Fruit fly (Drosophila melanogaster) whole organism, wandering third instar larva: ENCODE data around the gene VhaAC39-2.

Experiments used
- CG9705 ChIP-seq: fragments of 200-800 bp; sonication (Bioruptor generic); optimal IDR thresholded peaks from 2 replicates; lab custom pipeline; 2018; ENCODE audit warnings: missing biosample characterization, mild to moderate bottlenecking, missing genetic modification characterization
- CrebA ChIP-seq: fragments of 200-800 bp; sonication (Bioruptor generic); optimal IDR thresholded peaks from 2 replicates; lab custom pipeline; 2016; ENCODE audit warnings: missing biosample characterization, mild to moderate bottlenecking, missing genetic modification characterization, borderline replicate concordance
- Dif ChIP-seq: fragments of 200-275, 200-300 bp; sonication (Bioruptor generic); optimal IDR thresholded peaks from 2 replicates; lab custom pipeline; 2018; ENCODE audit warnings: missing biosample characterization, missing genetic modification characterization; ENCODE audit not compliant: partially characterized antibody
- GATAd ChIP-seq: sonication (Bioruptor generic); optimal IDR thresholded peaks from 2 replicates; lab custom pipeline; 2016; ENCODE audit warnings: missing biosample characterization, missing genetic modification characterization
- HLH106 ChIP-seq: fragments of 200-800 bp; optimal IDR thresholded peaks from 3 replicates; lab custom pipeline; 2019; ENCODE audit warnings: missing biosample characterization, mild to moderate bottlenecking, missing genetic modification characterization, moderate library complexity
- Hr83 ChIP-seq: fragments of 200-300 bp; sonication (Bioruptor generic); optimal IDR thresholded peaks from 2 replicates; lab custom pipeline; 2016; ENCODE audit warnings: missing biosample characterization, mild to moderate bottlenecking, missing genetic modification characterization, moderate library complexity; ENCODE audit not compliant: poor library complexity, severe bottlenecking
- Jra ChIP-seq: sonication (Bioruptor generic); optimal IDR thresholded peaks from 2 replicates; lab custom pipeline; 2016; ENCODE audit warnings: missing biosample characterization, missing genetic modification characterization
- Myc ChIP-seq: fragments of >200 bp; optimal IDR thresholded peaks from 2 replicates; lab custom pipeline; 2017
- N ChIP-seq: fragments of >200 bp; optimal IDR thresholded peaks from 2 replicates; lab custom pipeline; 2018; ENCODE audit warnings: missing biosample characterization, missing external identifiers, missing genetic modification characterization
- Rel ChIP-seq, 2 experiments: fragments of 200-800 bp; sonication (Bioruptor generic) in 1 of 2; optimal IDR thresholded peaks; 2 replicates in 1 of 2; 3 replicates in 1 of 2; lab custom pipeline; 2016 to 2019; ENCODE audit warnings: mild to moderate bottlenecking in 2 of 2, missing biosample characterization in 2 of 2, missing genetic modification characterization in 2 of 2, moderate library complexity in 1 of 2
- Sp1 ChIP-seq: fragments of 200-800 bp; sonication (Bioruptor generic); optimal IDR thresholded peaks from 3 replicates; lab custom pipeline; 2019; ENCODE audit warnings: missing biosample characterization, mild to moderate bottlenecking, missing genetic modification characterization, moderate library complexity
- Vsx2 ChIP-seq: fragments of 200-300, 225-300 bp; sonication (Bioruptor generic); optimal IDR thresholded peaks from 2 replicates; lab custom pipeline; 2018; ENCODE audit warnings: missing biosample characterization, missing genetic modification characterization; ENCODE audit not compliant: partially characterized antibody
- br ChIP-seq: fragments of 200-800 bp; sonication (Bioruptor generic); optimal IDR thresholded peaks from 2 replicates; lab custom pipeline; 2016; ENCODE audit warnings: missing biosample characterization, missing genetic modification characterization
- brk ChIP-seq: fragments of 200-800 bp; sonication (Bioruptor generic); optimal IDR thresholded peaks from 2 replicates; lab custom pipeline; 2016; ENCODE audit warnings: missing biosample characterization, mild to moderate bottlenecking, missing genetic modification characterization
- dl ChIP-seq, 2 experiments: fragments of 175-275, 200-275 bp in 1 of 2; fragments of 200-275 bp in 1 of 2; sonication (Bioruptor generic); optimal IDR thresholded peaks; lab custom pipeline; 2018; ENCODE audit warnings: mild to moderate bottlenecking in 2 of 2, missing biosample characterization in 2 of 2, missing genetic modification characterization in 2 of 2, moderate library complexity in 2 of 2; ENCODE audit not compliant: partially characterized antibody in 2 of 2, insufficient read depth in 1 of 2
- ey ChIP-seq: fragments of 200-800 bp; sonication (Bioruptor generic); optimal IDR thresholded peaks from 2 replicates; lab custom pipeline; 2016; ENCODE audit warnings: missing biosample characterization, missing genetic modification characterization
- foxo ChIP-seq, 2 experiments: fragments of 200-800 bp; sonication (Bioruptor generic); optimal IDR thresholded peaks; 2 replicates in 1 of 2; 3 replicates in 1 of 2; lab custom pipeline; 2016 to 2017; ENCODE audit warnings: missing biosample characterization in 2 of 2, missing genetic modification characterization in 2 of 2
- fru ChIP-seq: fragments of 200-800 bp; sonication (Bioruptor generic); optimal IDR thresholded peaks from 3 replicates; lab custom pipeline; 2016; ENCODE audit warnings: missing biosample characterization, mild to moderate bottlenecking, missing genetic modification characterization
- h ChIP-seq: fragments of 200-800 bp; sonication (Bioruptor generic); optimal IDR thresholded peaks from 3 replicates; lab custom pipeline; 2016; ENCODE audit warnings: missing biosample characterization, mild to moderate bottlenecking, missing genetic modification characterization
- jim ChIP-seq: fragments of 175-275, 200-325 bp; sonication (Bioruptor generic); optimal IDR thresholded peaks from 2 replicates; lab custom pipeline; 2016; ENCODE audit warnings: missing biosample characterization, mild to moderate bottlenecking, missing genetic modification characterization
- lola ChIP-seq: fragments of >200 bp; optimal IDR thresholded peaks from 2 replicates; lab custom pipeline; 2017; ENCODE audit warnings: missing biosample characterization, missing genetic modification characterization
- pan ChIP-seq: fragments of >200 bp; optimal IDR thresholded peaks from 2 replicates; lab custom pipeline; 2017
- psq ChIP-seq: fragments of 200-800 bp; sonication (Bioruptor generic); optimal IDR thresholded peaks from 3 replicates; lab custom pipeline; 2017; ENCODE audit warnings: missing biosample characterization, mild to moderate bottlenecking, missing genetic modification characterization, moderate library complexity
- rgr ChIP-seq: fragments of 200-800 bp; sonication (Bioruptor generic); optimal IDR thresholded peaks from 3 replicates; lab custom pipeline; 2016; ENCODE audit warnings: missing biosample characterization, mild to moderate bottlenecking, missing genetic modification characterization
- sage ChIP-seq: fragments of 200-800 bp; sonication (Bioruptor generic); optimal IDR thresholded peaks from 2 replicates; lab custom pipeline; 2016; ENCODE audit warnings: missing biosample characterization, mild to moderate bottlenecking, missing genetic modification characterization
- sv ChIP-seq: fragments of 200-800 bp; sonication (Bioruptor generic); optimal IDR thresholded peaks from 3 replicates; lab custom pipeline; 2016; ENCODE audit warnings: missing biosample characterization, missing genetic modification characterization
- tai ChIP-seq: sonication (Bioruptor generic); optimal IDR thresholded peaks from 2 replicates; lab custom pipeline; 2016; ENCODE audit warnings: missing biosample characterization, missing genetic modification characterization
- usp ChIP-seq: fragments of >200 bp; optimal IDR thresholded peaks from 2 replicates; lab custom pipeline; 2017; ENCODE audit warnings: missing biosample characterization, missing genetic modification characterization
- woc ChIP-seq: sonication (Bioruptor generic); optimal IDR thresholded peaks from 2 replicates; lab custom pipeline; 2016; ENCODE audit warnings: missing biosample characterization, mild to moderate bottlenecking, missing genetic modification characterization

Gene VhaAC39-2

DNA sequence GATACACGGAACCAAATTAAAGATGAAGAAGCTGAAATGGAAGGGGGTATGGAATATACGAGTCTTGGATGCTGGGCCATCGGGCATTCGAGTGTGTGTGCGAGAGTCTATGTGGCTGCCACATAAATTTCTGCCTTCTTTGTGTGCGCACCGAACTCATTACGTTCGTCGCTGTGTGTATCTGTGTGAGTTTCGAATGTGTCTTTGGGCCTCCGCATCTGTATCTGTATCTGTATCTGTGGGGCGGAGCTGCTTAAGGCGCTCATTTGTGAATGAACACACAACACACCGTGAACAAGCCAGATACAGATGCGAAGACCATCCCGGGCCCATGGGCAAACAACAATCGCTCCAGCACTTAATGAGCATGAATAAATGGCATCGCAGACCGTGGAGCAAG is 15.7 kb downstream of the VhaAC39-2 start:
- no peak for TF ChIP-seq woc
- no peak for TF ChIP-seq h (GFP tag; lab: Kevin White, UChicago)
- TF ChIP-seq fru (GFP tag; lab: Kevin White, UChicago): no peak

DNA sequence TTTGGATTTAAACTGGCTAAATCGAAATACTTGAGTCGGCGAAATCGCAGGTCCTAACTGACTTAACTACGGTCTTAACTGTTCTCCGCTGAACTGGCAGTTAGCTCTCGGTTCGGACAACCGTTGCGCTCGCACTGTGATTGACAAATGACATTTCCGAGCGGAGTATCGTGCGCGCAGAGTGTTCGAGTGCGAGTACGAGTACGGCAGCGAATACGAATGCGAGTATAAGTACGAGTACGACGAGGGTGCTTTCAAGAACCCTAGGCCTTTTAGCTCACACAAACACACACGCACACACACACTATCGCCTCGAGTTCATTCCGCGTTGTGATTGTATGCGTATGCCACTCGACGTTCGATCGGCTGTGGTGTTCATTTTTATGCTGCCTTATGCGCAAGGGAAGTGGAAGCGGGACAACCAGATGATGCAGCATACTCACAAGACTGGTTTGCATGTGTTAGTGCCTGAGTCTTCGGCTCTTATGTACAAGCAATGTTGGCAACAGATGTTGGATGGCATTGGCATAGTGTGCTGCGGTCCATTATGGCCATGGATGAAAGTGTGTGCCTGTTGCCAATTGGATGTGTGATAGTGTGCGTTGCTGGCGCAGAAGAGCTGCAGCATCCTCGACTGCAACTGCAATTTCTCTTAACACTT is 17.3 kb downstream of the VhaAC39-2 start, which contains the start of gene hh:
Gene hh (minus strand): TSS at position 229 of the 661 bp plus-strand sequence.
- no peak for TF ChIP-seq Myc (lab: Kevin White, UChicago)
- peak; percentile 3 for TF ChIP-seq Jra (GFP tag; lab: Kevin White, UChicago)
- TF ChIP-seq Hr83 (GFP tag; lab: Kevin White, UChicago): peak; percentile 59
- TF ChIP-seq fru (GFP tag; lab: Kevin White, UChicago): peak; percentile 11
- TF ChIP-seq psq: peak; percentile 23
- peak; percentile 63 for TF ChIP-seq Vsx2 (GFP tag; lab: Kevin White, UChicago)
- no peak for TF ChIP-seq brk (GFP tag; lab: Kevin White, UChicago)
- peak; percentile 50 for TF ChIP-seq N (GFP tag; lab: Kevin White, UChicago)
- peak; percentile 20 for TF ChIP-seq h (GFP tag; lab: Kevin White, UChicago)
- peak; percentile 21 for TF ChIP-seq Dif (GFP tag; lab: Kevin White, UChicago)
- peak in 1 of 2 experiments; percentile 15 for TF ChIP-seq dl (GFP tag; optimal IDR thresholded peaks at IDR 0.05; lab: Kevin White, UChicago; ENCODE audit: insufficient read depth in 1 of 2, partially characterized antibody in 2 of 2)

DNA sequence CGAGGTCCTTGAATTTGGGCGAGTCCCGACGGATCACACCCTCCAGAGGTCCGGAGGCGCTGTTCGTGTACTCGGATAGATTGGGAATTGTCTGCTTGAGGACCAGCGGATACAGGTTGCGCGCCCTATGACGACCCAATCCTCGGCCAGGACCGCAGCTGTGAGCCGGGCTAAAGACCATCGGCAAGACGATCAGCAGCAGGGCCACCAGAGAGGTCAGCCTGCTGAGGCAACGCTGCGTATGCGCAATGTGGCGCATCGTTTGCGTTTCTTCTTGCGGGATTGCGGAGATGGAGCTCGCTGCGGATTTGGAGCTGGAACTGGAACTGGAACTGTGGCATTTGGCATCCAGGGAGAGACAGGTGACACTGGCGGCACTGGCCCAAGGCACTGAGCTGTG is 18.0 kb downstream of the VhaAC39-2 start:
- TF ChIP-seq jim (GFP tag; lab: Kevin White, UChicago) (no peak), Sp1 (GFP tag; lab: Kevin White, UChicago) (no peak), Rel (GFP tag; optimal IDR thresholded peaks at IDR 0.05; lab: Kevin White, UChicago) (no peak), Rel (tag; optimal IDR thresholded peaks at IDR 0.05; lab: Kevin White, UChicago) (no peak), CG9705 (GFP tag; lab: Kevin White, UChicago) (no peak), foxo (GFP tag; optimal IDR thresholded peaks at IDR 0.05; lab: Kevin White, UChicago) (no peak), lola (no peak), N (GFP tag; lab: Kevin White, UChicago) (no peak), tai (GFP tag; lab: Kevin White, UChicago) (no peak), HLH106 (tag; lab: Kevin White, UChicago) (no peak), GATAd (no peak), br (GFP tag; lab: Kevin White, UChicago) (no peak), Vsx2 (GFP tag; lab: Kevin White, UChicago) (no peak), dl (GFP tag; optimal IDR thresholded peaks at IDR 0.05; lab: Kevin White, UChicago; ENCODE audit: insufficient read depth in 1 of 2, partially characterized antibody in 2 of 2) (no peak), sage (GFP tag; lab: Kevin White, UChicago) (no peak), ey (no peak), CrebA (GFP tag; lab: Kevin White, UChicago) (no peak)

DNA sequence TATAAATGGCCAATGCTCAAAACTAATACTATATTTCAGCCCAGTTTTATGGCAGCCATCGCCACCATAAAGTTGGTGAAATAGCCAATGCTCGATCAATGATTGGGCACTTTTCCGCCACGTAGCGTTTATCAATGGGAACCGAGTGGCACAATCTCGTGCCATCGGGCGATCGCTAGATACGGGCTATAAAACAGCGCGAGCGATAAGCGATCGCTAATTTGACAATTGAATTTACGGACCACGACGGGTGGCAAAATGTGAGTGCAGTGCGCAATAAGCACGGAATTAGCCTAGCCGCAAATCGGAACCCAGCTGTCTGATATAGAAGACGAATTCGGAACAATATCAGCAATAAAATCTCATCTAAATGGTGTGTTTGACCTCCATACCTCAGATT is 18.8 kb downstream of the VhaAC39-2 start:
- TF ChIP-seq ey (no peak), br (GFP tag; lab: Kevin White, UChicago) (peak; percentile 43), pan (no peak), Vsx2 (GFP tag; lab: Kevin White, UChicago) (peak; percentile 37), fru (GFP tag; lab: Kevin White, UChicago) (no peak), rgr (GFP tag; lab: Kevin White, UChicago) (no peak), h (GFP tag; lab: Kevin White, UChicago) (peak; percentile 49)

DNA sequence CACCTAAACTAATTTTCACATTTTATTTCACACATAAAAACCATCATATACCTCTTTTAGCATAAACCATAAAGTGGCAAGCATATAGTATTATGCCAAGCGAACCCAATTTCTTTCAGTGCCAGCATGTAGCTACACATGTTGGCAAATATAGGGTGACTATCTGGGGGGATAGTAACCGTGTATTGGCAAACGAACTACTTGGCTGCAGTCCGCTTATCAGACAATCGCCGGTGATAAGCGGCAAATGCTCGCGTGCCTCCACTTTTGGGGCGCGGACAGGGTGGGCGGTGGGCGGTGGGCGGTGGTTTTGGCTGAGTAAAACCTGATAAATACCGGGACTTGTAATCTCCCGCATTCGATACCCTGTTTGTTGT is 19.5 kb downstream of the VhaAC39-2 start:
- TF ChIP-seq tai (GFP tag; lab: Kevin White, UChicago) (no peak), ey (no peak), fru (GFP tag; lab: Kevin White, UChicago) (no peak), h (GFP tag; lab: Kevin White, UChicago) (peak; percentile 4), brk (GFP tag; lab: Kevin White, UChicago) (no peak), HLH106 (tag; lab: Kevin White, UChicago) (no peak), sv (no peak), Rel (GFP tag; optimal IDR thresholded peaks at IDR 0.05; lab: Kevin White, UChicago) (no peak), Rel (tag; optimal IDR thresholded peaks at IDR 0.05; lab: Kevin White, UChicago) (peak; percentile 70), rgr (GFP tag; lab: Kevin White, UChicago) (no peak), usp (GFP tag; lab: Kevin White, UChicago) (no peak), foxo (GFP tag; optimal IDR thresholded peaks at IDR 0.05; lab: Kevin White, UChicago) (peak in 1 of 2 experiments; percentile 15)
